Fruit fly (Drosophila melanogaster) whole organism, larva: Measurements from ENCODE around the gene CG3632.
A peak's percentile ranks its signal among the peaks of the same experiment; 100 is the strongest.

Experiments
- noc ChIP-seq: fragments of 200-800 bp; sonication (Bioruptor generic); optimal IDR thresholded peaks from 3 replicates; lab custom pipeline; 2019; ENCODE audit warnings: missing biosample characterization, mild to moderate bottlenecking, missing genetic modification characterization, moderate library complexity

CG3632 gene

dm6 chrX:16296423-16297292 lies at the start of gene CG3632:
Gene CG3632 (plus strand): TSS chrX:16296671.
- TF ChIP-seq noc (tag; lab: Kevin White, UChicago): no peak

- TF ChIP-seq noc (tag; lab: Kevin White, UChicago): no peak
These were observed 33.1 kb upstream of the CG3632 start for dm6 chrX:16263415-16263814.

- no peak for TF ChIP-seq noc (tag; lab: Kevin White, UChicago)
These were observed 30.0 kb upstream of the CG3632 start, which contains the start of gene CG12507 for dm6 chrX:16266437-16266836. Gene CG12507 (minus strand): TSS chrX:16266537.

dm6 chrX:16270795-16271194 lies 25.7 kb upstream of the CG3632 start, which contains the start of gene Mfe2:
Gene Mfe2 (plus strand): TSS chrX:16270951.
- peak; percentile 49 for TF ChIP-seq noc (tag; lab: Kevin White, UChicago)

- no peak for TF ChIP-seq noc (tag; lab: Kevin White, UChicago)
These were observed 21.2 kb upstream of the CG3632 start for dm6 chrX:16275168-16275853.

dm6 chrX:16275854-16276338 lies 20.6 kb upstream of the CG3632 start, which contains the start of the genes kat80 and Prosalpha4:
Gene kat80 (minus strand): TSS chrX:16276180.
Gene Prosalpha4 (plus strand): TSS chrX:16276270.
- peak; percentile 59 for TF ChIP-seq noc (tag; lab: Kevin White, UChicago)

dm6 chrX:16277878-16278506 lies 18.5 kb upstream of the CG3632 start, which contains the start of gene eas:
Gene eas (plus strand): TSS chrX:16278328.
- TF ChIP-seq noc (tag; lab: Kevin White, UChicago): no peak

dm6 chrX:16278783-16279182 lies 17.7 kb upstream of the CG3632 start:
- peak; percentile 48 for TF ChIP-seq noc (tag; lab: Kevin White, UChicago)

- TF ChIP-seq noc (tag; lab: Kevin White, UChicago): peak; percentile 90
These were observed 17.0 kb upstream of the CG3632 start for dm6 chrX:16279340-16279941.

dm6 chrX:16281305-16281704 lies 15.2 kb upstream of the CG3632 start:
- no peak for TF ChIP-seq noc (tag; lab: Kevin White, UChicago)

dm6 chrX:16281717-16282529 lies 14.5 kb upstream of the CG3632 start:
- TF ChIP-seq noc (tag; lab: Kevin White, UChicago): peak; percentile 54

dm6 chrX:16285186-16285585 lies 11.3 kb upstream of the CG3632 start:
- TF ChIP-seq noc (tag; lab: Kevin White, UChicago): peak; percentile 51

- TF ChIP-seq noc (tag; lab: Kevin White, UChicago): peak; percentile 19
These were observed 10.3 kb upstream of the CG3632 start, which contains the start of gene UQCR-14 for dm6 chrX:16286083-16286666. Gene UQCR-14 (plus strand): TSS chrX:16286288.

- TF ChIP-seq noc (tag; lab: Kevin White, UChicago): peak; percentile 28
These were observed 7.9 kb upstream of the CG3632 start, which contains the start of the genes CG32576 and caz for dm6 chrX:16288492-16288964. Gene CG32576 (minus strand): TSS chrX:16288533. Gene caz (plus strand): TSS chrX:16288810.
